Worm (Caenorhabditis elegans) whole organism, young adult: ENCODE data around the gene hsp-12.2.

Experiments used
- ZK185.1 ChIP-seq: sonication (generic microtip); optimal IDR thresholded peaks from 2 replicates; lab custom pipeline; 2016; ENCODE audit warnings: mild to moderate bottlenecking, missing genetic modification characterization, missing compliant biosample characterization; ENCODE audit not compliant: poor library complexity, severe bottlenecking
- rcor-1 ChIP-seq: fragments of 200-800 bp; sonication (Bioruptor generic); IDR thresholded peaks from 2 replicates; pipeline ENCODE4 v1.3.6; 2022; ENCODE audit warnings: missing genetic modification reagents, missing genetic modification characterization, missing compliant biosample characterization

- TF ChIP-seq ZK185.1 (tag; lab: Kevin White, UChicago) (no peak), rcor-1 (GFP tag; lab: Robert Waterston, UW) (no peak)
Observed at ce11 chrIII:8176265-8176664, 38.4 kb downstream of the hsp-12.2 start, which contains the start of gene C50C3.12.
